Fruit fly (Drosophila melanogaster): ENCODE data around the gene Cpr65Ax2.
"Not testable (repeated sequence)": the region's sequence is repeated elsewhere in the genome, so short reads cannot be mapped to it uniquely, and the experiment has no call there.

DNA sequence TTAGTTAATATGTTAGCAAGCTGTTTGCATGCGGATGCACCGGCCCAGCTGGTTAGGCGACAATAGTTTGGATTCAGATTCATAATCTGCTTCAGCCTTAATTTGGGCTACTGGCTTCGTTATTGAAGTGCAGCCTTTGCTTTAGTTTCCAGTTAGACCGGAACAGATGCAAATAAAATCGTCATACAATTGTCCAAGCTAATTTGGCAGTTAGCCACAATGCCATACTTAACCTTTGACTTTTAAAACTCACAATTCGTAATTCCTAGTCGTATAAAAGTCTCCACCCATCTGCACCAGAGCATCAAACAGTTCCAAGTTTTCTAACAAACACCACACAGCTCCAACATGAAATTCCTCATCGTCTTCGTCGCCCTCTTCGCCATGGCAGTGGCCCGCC is 4.3 kb downstream of the Cpr65Ax2 start, which contains the start of gene Lcp65Ab2:
- not testable (repeated sequence) for TF ChIP-seq tai (GFP tag; optimal IDR thresholded peaks at IDR 0.05); dmrt93B (GFP tag; optimal IDR thresholded peaks at IDR 0.05); lola (GFP tag; optimal IDR thresholded peaks at IDR 0.05); br (GFP tag; optimal IDR thresholded peaks at IDR 0.05); dl (GFP tag; optimal IDR thresholded peaks at IDR 0.05; ENCODE audit: insufficient read depth in 1 of 2, partially characterized antibody in 2 of 2)
